Fruit fly (Drosophila melanogaster): ENCODE measurements around the gene Wnt10.

Gene Wnt10

DNA sequence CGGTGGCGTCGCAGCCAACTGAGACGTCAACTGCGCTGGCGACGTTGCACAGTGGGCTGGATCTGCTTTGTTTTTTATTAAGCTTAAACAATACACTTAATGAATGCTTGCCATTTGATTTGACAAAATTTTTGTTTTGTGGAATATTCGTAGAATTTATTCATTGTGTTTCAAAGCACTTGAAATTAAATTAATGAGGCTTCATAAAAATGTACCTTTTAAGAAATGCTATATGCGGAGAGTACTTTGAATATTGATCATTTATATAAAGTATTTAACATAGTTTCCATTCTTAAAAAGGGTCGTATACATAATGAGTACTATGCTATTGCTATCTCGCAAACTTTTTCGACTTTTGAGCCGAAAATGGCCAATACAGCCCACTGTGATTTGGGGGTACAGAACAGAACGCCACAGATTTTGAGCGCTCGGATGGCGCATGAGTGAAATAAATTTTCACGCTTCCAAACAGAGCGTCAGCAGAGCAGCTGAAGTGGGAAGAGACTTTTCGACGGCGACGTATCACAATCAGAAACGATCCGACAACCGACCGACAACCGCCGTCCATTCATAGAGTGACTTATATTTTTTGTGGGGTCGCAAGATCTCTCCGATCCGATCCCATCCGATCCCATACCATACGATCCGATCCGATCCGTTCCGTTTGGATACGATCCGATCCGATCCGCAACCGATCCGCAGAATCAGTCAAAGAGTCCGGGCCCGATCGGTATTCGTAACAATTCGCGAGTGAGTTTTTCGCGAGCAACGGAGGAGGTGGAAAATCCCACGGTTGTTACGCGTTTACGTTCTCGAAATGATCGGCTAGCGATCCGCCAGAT, 29.8 kb upstream of the Wnt10 start, which contains the start of gene Wnt6 (continued):
- TF ChIP-seq CoRest (tag; optimal IDR thresholded peaks at IDR 0.05) (peak; percentile 79), Dad (GFP tag; optimal IDR thresholded peaks at IDR 0.05) (peak; percentile 21), odd (GFP tag; optimal IDR thresholded peaks at IDR 0.05) (peak; percentile 64), org-1 (GFP tag; optimal IDR thresholded peaks at IDR 0.05) (peak; percentile 68), Sry-β (GFP tag; optimal IDR thresholded peaks at IDR 0.05) (no peak), GATAe (GFP tag; conservative IDR thresholded peaks at IDR 0.05) (no peak), CG11398 (GFP tag; optimal IDR thresholded peaks at IDR 0.05) (no peak), CG15479 (GFP tag; optimal IDR thresholded peaks at IDR 0.05) (no peak), ind (GFP tag; optimal IDR thresholded peaks at IDR 0.05) (peak; percentile 23), CG10321 (GFP tag; IDR thresholded peaks at IDR 0.05) (no peak), HLH4C (GFP tag; IDR thresholded peaks at IDR 0.05; ENCODE audit: partially characterized antibody) (no peak), Lpt (GFP tag; optimal IDR thresholded peaks at IDR 0.05) (no peak), ewg (GFP tag; optimal IDR thresholded peaks at IDR 0.05) (peak; percentile 39), CG4328 (GFP tag; optimal IDR thresholded peaks at IDR 0.05) (no peak), Jarid2 (GFP tag; optimal IDR thresholded peaks at IDR 0.05) (peak; percentile 14), MBD-R2 (GFP tag; IDR thresholded peaks at IDR 0.05) (no peak), CG17612 (GFP tag; IDR thresholded peaks at IDR 0.05) (no peak), ato (GFP tag; IDR thresholded peaks at IDR 0.05; ENCODE audit: partially characterized antibody) (no peak), Vsx1 (GFP tag; optimal IDR thresholded peaks at IDR 0.05) (peak; percentile 67), amos (GFP tag; IDR thresholded peaks at IDR 0.05; ENCODE audit: partially characterized antibody) (no peak), kay (GFP tag; optimal IDR thresholded peaks at IDR 0.05) (no peak), CG14860 (GFP tag; IDR thresholded peaks at IDR 0.05; ENCODE audit: partially characterized antibody) (no peak), CG2199 (GFP tag; IDR thresholded peaks at IDR 0.05) (peak; percentile 19; the same call in 1 of the 3 replicates), CG2202 (tag; optimal IDR thresholded peaks at IDR 0.05) (peak; percentile 56), CG7963 (GFP tag; IDR thresholded peaks at IDR 0.05; ENCODE audit: partially characterized antibody) (no peak), Kr (GFP tag; optimal IDR thresholded peaks at IDR 0.05) (no peak), CG17385 (GFP tag; optimal IDR thresholded peaks at IDR 0.05) (peak; percentile 72), CG2712 (tag; optimal IDR thresholded peaks at IDR 0.05) (peak; percentile 43), CG16815 (GFP tag; optimal IDR thresholded peaks at IDR 0.05) (peak; percentile 68), Dp (GFP tag; optimal IDR thresholded peaks at IDR 0.05) (no peak), CG6272 (GFP tag; IDR thresholded peaks at IDR 0.05) (no peak; the same call in 1 of the 2 replicates), CG3726 (GFP tag; IDR thresholded peaks at IDR 0.05) (peak; percentile 27; the same call in 1 of the 3 replicates), h (optimal IDR thresholded peaks at IDR 0.05) (no peak), ranshi (GFP tag; IDR thresholded peaks at IDR 0.05) (peak; percentile 22; the same call in 1 of the 2 replicates), fd102C (GFP tag; optimal IDR thresholded peaks at IDR 0.05) (no peak), Dip3 (GFP tag; optimal IDR thresholded peaks at IDR 0.05) (peak; percentile 10), CG6765 (GFP tag; optimal IDR thresholded peaks at IDR 0.05) (peak; percentile 6), CG13624 (GFP tag; optimal IDR thresholded peaks at IDR 0.05) (peak; percentile 11), psq (GFP tag; optimal IDR thresholded peaks at IDR 0.05) (peak; percentile 6), Scr (GFP tag; IDR thresholded peaks at IDR 0.05; ENCODE audit: partially characterized antibody) (no peak), ham (GFP tag; IDR thresholded peaks at IDR 0.05) (no peak), NK7.1 (GFP tag; optimal IDR thresholded peaks at IDR 0.05) (peak; percentile 28), nom (GFP tag; optimal IDR thresholded peaks at IDR 0.05) (no peak), gro (GFP tag; optimal IDR thresholded peaks at IDR 0.05) (no peak), CG4404 (GFP tag; IDR thresholded peaks at IDR 0.05) (0 out of 2 replicates have a peak, but pooled peaks have one; percentile 10), Oaz (GFP tag; IDR thresholded peaks at IDR 0.05) (0 out of 2 replicates have a peak, but pooled peaks have one; percentile 32), Blimp-1 (GFP tag; optimal IDR thresholded peaks at IDR 0.05) (no peak), Meics (GFP tag; optimal IDR thresholded peaks at IDR 0.05) (peak; percentile 66), dimm (GFP tag; IDR thresholded peaks at IDR 0.05) (no peak)
